Worm (Caenorhabditis elegans): ENCODE results near the gene sss-1.

ce11 chrIV:9878893-9879379 is 14.6 kb downstream of the sss-1 start, which contains the start of gene nhr-4:
- TF ChIP-seq dve-1 (tag; optimal IDR thresholded peaks at IDR 0.05) (no peak), elt-2 (tag; optimal IDR thresholded peaks at IDR 0.05) (no peak), nhr-11 (tag; optimal IDR thresholded peaks at IDR 0.05) (no peak), ama-1 (optimal IDR thresholded peaks at IDR 0.05) (no peak), F13H6.1 (tag; optimal IDR thresholded peaks at IDR 0.05) (no peak), ceh-19 (GFP tag; optimal IDR thresholded peaks at IDR 0.05) (no peak), syd-9 (tag; optimal IDR thresholded peaks at IDR 0.05) (no peak), C38D4.7 (GFP tag; optimal IDR thresholded peaks at IDR 0.05) (no peak), hlh-13 (GFP tag; optimal IDR thresholded peaks at IDR 0.05) (no peak)
